Fruit fly (Drosophila melanogaster) whole organism: ENCODE results near the gene CG8611.

Source experiments
- EcR ChIP-seq, 2 experiments: fragments of >200 bp; optimal IDR thresholded peaks; 2 replicates each; lab custom pipeline; 2017; ENCODE audit warnings: missing biosample characterization in 2 of 2, missing genetic modification characterization in 2 of 2, missing genetic modification reagents in 2 of 2
- pan ChIP-seq: fragments of >200 bp; optimal IDR thresholded peaks from 2 replicates; lab custom pipeline; 2017

- no peak for TF ChIP-seq pan (lab: Kevin White, UChicago)
- TF ChIP-seq EcR (GFP tag; optimal IDR thresholded peaks at IDR 0.05; lab: Kevin White, UChicago): no peak
Measured at dm6 chrX:17368569-17368968, 53.4 kb downstream of the CG8611 start.
